Worm (Caenorhabditis elegans) whole organism, late embryonic: ENCODE measurements around the gene srd-16.

ENCODE experiments used
- C38D4.7 ChIP-seq: fragments of 200-800 bp; sonication (Bioruptor generic); optimal IDR thresholded peaks from 2 replicates; lab custom pipeline; 2018; ENCODE audit warnings: mild to moderate bottlenecking, missing genetic modification characterization, moderate library complexity, missing compliant biosample characterization
- F13H6.1 ChIP-seq: sonication (generic microtip); optimal IDR thresholded peaks from 2 replicates; lab custom pipeline; 2016; ENCODE audit warnings: missing genetic modification characterization, missing compliant biosample characterization
- K09A11.1 ChIP-seq: sonication (generic microtip); optimal IDR thresholded peaks from 2 replicates; lab custom pipeline; 2017; ENCODE audit warnings: antibody characterized with exemption, mild to moderate bottlenecking, missing genetic modification characterization, missing compliant biosample characterization; ENCODE audit not compliant: insufficient read depth
- ahr-1 ChIP-seq: sonication (generic microtip); optimal IDR thresholded peaks from 2 replicates; lab custom pipeline; 2016; ENCODE audit warnings: missing genetic modification characterization, missing compliant biosample characterization
- ama-1 ChIP-seq: fragments of 150-350 bp; optimal IDR thresholded peaks from 2 replicates; lab custom pipeline; 2014
- ceh-14 ChIP-seq: sonication (generic microtip); optimal IDR thresholded peaks from 2 replicates; lab custom pipeline; 2016; ENCODE audit warnings: missing genotype, missing genetic modification characterization, missing compliant biosample characterization
- ceh-18 ChIP-seq: sonication (generic microtip); optimal IDR thresholded peaks from 2 replicates; lab custom pipeline; 2016; ENCODE audit warnings: missing genetic modification characterization, missing compliant biosample characterization
- ceh-19 ChIP-seq: fragments of 200-800 bp; sonication (Bioruptor generic); optimal IDR thresholded peaks from 2 replicates; lab custom pipeline; 2018; ENCODE audit warnings: mild to moderate bottlenecking, missing genetic modification characterization, missing compliant biosample characterization
- ceh-2 ChIP-seq: sonication (generic microtip); optimal IDR thresholded peaks from 2 replicates; lab custom pipeline; 2016; ENCODE audit warnings: missing genotype, missing genetic modification characterization, missing compliant biosample characterization
- ceh-22 ChIP-seq: sonication (generic microtip); optimal IDR thresholded peaks from 2 replicates; lab custom pipeline; 2017; ENCODE audit warnings: missing biosample characterization, missing genetic modification characterization
- ceh-30 ChIP-seq: fragments of 150-350 bp; optimal IDR thresholded peaks from 2 replicates; lab custom pipeline; 2014; ENCODE audit warnings: missing biosample characterization, missing genetic modification characterization
- ceh-31 ChIP-seq: sonication (generic microtip); optimal IDR thresholded peaks from 2 replicates; lab custom pipeline; 2016; ENCODE audit warnings: missing genetic modification characterization, missing compliant biosample characterization
- ceh-48 ChIP-seq: sonication (generic microtip); optimal IDR thresholded peaks from 2 replicates; lab custom pipeline; 2016; ENCODE audit warnings: missing genetic modification characterization, inconsistent platforms, missing compliant biosample characterization
- ceh-6 ChIP-seq: fragments of 200-800 bp; sonication (Bioruptor generic); optimal IDR thresholded peaks from 2 replicates; lab custom pipeline; 2018; ENCODE audit warnings: mild to moderate bottlenecking, missing genetic modification characterization, missing compliant biosample characterization
- ceh-9 ChIP-seq: sonication (generic microtip); optimal IDR thresholded peaks from 2 replicates; lab custom pipeline; 2016; ENCODE audit warnings: mild to moderate bottlenecking, missing genetic modification characterization, inconsistent platforms, missing compliant biosample characterization
- dve-1 ChIP-seq: sonication (generic microtip); optimal IDR thresholded peaks from 2 replicates; lab custom pipeline; 2017; ENCODE audit warnings: antibody characterized with exemption, mild to moderate bottlenecking, missing genetic modification characterization, missing compliant biosample characterization
- elt-2 ChIP-seq: sonication (generic microtip); optimal IDR thresholded peaks from 2 replicates; lab custom pipeline; 2016; ENCODE audit warnings: missing genetic modification reagents, missing genetic modification characterization, missing compliant biosample characterization
- eyg-1 ChIP-seq: sonication (generic microtip); optimal IDR thresholded peaks from 2 replicates; lab custom pipeline; 2016; ENCODE audit warnings: missing genotype, missing genetic modification characterization, missing compliant biosample characterization
- fkh-10 ChIP-seq: fragments of 150-350 bp; optimal IDR thresholded peaks from 2 replicates; lab custom pipeline; 2014; ENCODE audit warnings: missing biosample characterization, missing genetic modification reagents, missing genetic modification characterization
- hlh-30 ChIP-seq: sonication (generic microtip); optimal IDR thresholded peaks from 2 replicates; lab custom pipeline; 2017; ENCODE audit warnings: antibody characterized with exemption, missing genetic modification characterization, missing compliant biosample characterization; ENCODE audit not compliant: insufficient read depth
- lim-6 ChIP-seq: sonication (generic microtip); optimal IDR thresholded peaks from 2 replicates; lab custom pipeline; 2016; ENCODE audit warnings: missing genetic modification characterization, missing compliant biosample characterization
- lin-11 ChIP-seq: fragments of 200-800 bp; sonication (Bioruptor generic); optimal IDR thresholded peaks from 2 replicates; lab custom pipeline; 2018; ENCODE audit warnings: mild to moderate bottlenecking, missing genetic modification characterization, missing compliant biosample characterization
- madf-2 ChIP-seq: sonication (generic microtip); optimal IDR thresholded peaks from 2 replicates; lab custom pipeline; 2017; ENCODE audit warnings: missing genetic modification characterization, missing compliant biosample characterization
- mec-3 ChIP-seq: sonication (generic microtip); optimal IDR thresholded peaks from 2 replicates; lab custom pipeline; 2016; ENCODE audit warnings: borderline replicate concordance, missing genetic modification characterization, missing compliant biosample characterization
- nhr-232 ChIP-seq: sonication (generic microtip); optimal IDR thresholded peaks from 2 replicates; lab custom pipeline; 2016; ENCODE audit warnings: missing genetic modification characterization, missing compliant biosample characterization
- npax-4 ChIP-seq: sonication (generic microtip); optimal IDR thresholded peaks from 2 replicates; lab custom pipeline; 2016; ENCODE audit warnings: missing genetic modification characterization, missing compliant biosample characterization
- pax-1 ChIP-seq: fragments of 150-350 bp; optimal IDR thresholded peaks from 2 replicates; lab custom pipeline; 2014; ENCODE audit warnings: missing biosample characterization, missing genetic modification characterization
- pha-2 ChIP-seq: sonication (generic microtip); optimal IDR thresholded peaks from 2 replicates; lab custom pipeline; 2017; ENCODE audit warnings: mild to moderate bottlenecking, missing genetic modification characterization, missing compliant biosample characterization
- pha-4 ChIP-seq: fragments of 150-350 bp; optimal IDR thresholded peaks from 2 replicates; lab custom pipeline; 2018; ENCODE audit warnings: missing biosample characterization, missing genetic modification reagents, missing genetic modification characterization
- ref-2 ChIP-seq: sonication (generic microtip); optimal IDR thresholded peaks from 2 replicates; lab custom pipeline; 2016; ENCODE audit warnings: missing genetic modification characterization, missing compliant biosample characterization
- rnt-1 ChIP-seq: sonication (generic microtip); optimal IDR thresholded peaks from 2 replicates; lab custom pipeline; 2016; ENCODE audit warnings: missing genetic modification characterization, missing compliant biosample characterization
- sox-4 ChIP-seq: sonication (generic microtip); optimal IDR thresholded peaks from 2 replicates; lab custom pipeline; 2017; ENCODE audit warnings: mild to moderate bottlenecking, missing genetic modification characterization, inconsistent platforms, missing compliant biosample characterization
- syd-9 ChIP-seq: sonication (generic microtip); optimal IDR thresholded peaks from 2 replicates; lab custom pipeline; 2016; ENCODE audit warnings: mild to moderate bottlenecking, missing genetic modification characterization, moderate library complexity, missing compliant biosample characterization
- unc-42 ChIP-seq: sonication (generic microtip); optimal IDR thresholded peaks from 2 replicates; lab custom pipeline; 2016; ENCODE audit warnings: missing genotype, missing genetic modification characterization, missing compliant biosample characterization
- ztf-16 ChIP-seq: sonication (generic microtip); optimal IDR thresholded peaks from 2 replicates; lab custom pipeline; 2017; ENCODE audit warnings: missing genetic modification characterization, missing compliant biosample characterization

srd-16 gene

DNA sequence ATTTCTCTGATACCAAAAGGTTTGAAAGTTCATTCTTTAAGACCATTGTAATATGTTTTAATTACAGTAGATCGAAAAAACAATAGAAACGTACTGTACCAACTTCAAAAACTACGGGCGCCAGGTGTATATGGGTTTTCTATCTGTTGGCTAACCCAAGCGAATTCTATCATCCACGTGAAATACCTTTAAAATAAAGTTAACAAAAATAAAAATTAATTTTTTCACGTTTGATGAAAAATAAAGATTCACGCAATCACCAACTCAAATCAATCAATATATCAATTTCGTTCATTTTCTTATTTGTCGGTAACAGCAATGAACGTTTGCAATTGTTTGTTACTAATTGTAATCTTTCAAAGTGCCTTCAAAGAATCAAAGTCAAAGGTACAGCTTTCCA is 7.2 kb upstream of the srd-16 start, which contains the start of gene C04E6.4:
TSS of gene C04E6.4 (plus strand) at position 301 of the 400 bp plus-strand sequence.
- TF ChIP-seq rnt-1 (tag; lab: Kevin White, UChicago) (no peak), ceh-31 (tag; lab: Kevin White, UChicago) (no peak), syd-9 (tag; lab: Kevin White, UChicago) (no peak), C38D4.7 (GFP tag; lab: Kevin White, UChicago) (no peak), ceh-19 (GFP tag; lab: Kevin White, UChicago) (no peak), ztf-16 (tag; lab: Kevin White, UChicago) (no peak), pha-4 (tag; lab: Kevin White, UChicago) (no peak), dve-1 (tag; lab: Kevin White, UChicago) (no peak), ceh-14 (tag; lab: Kevin White, UChicago) (no peak), eyg-1 (tag; lab: Kevin White, UChicago) (no peak), F13H6.1 (tag; lab: Kevin White, UChicago) (no peak), ama-1 (lab: Kevin White, UChicago) (no peak), ceh-18 (tag; lab: Kevin White, UChicago) (no peak)
- TF ChIP-seq, all 69 proteins: peak for 0

ce11 chrV:5906252-5906651 is 6.4 kb upstream of the srd-16 start, which contains the start of gene srd-15:
Gene srd-15 (minus strand): TSS chrV:5906352.
- TF ChIP-seq ceh-48, result no peak
- no peak for TF ChIP-seq npax-4 (tag; lab: Kevin White, UChicago)
- no peak for TF ChIP-seq syd-9 (tag; lab: Kevin White, UChicago)
- no peak for TF ChIP-seq ahr-1 (tag; lab: Kevin White, UChicago)
- TF ChIP-seq ceh-19 (GFP tag; lab: Kevin White, UChicago), result no peak
- TF ChIP-seq fkh-10 (GFP tag; lab: Kevin White, UChicago), result no peak
- TF ChIP-seq pha-2 (tag; lab: Kevin White, UChicago), result no peak
- no peak for TF ChIP-seq unc-42
- TF ChIP-seq ref-2, result no peak
- no peak for TF ChIP-seq nhr-232 (tag; lab: Kevin White, UChicago)
- TF ChIP-seq ceh-22 (tag; lab: Kevin White, UChicago), result no peak
- no peak for TF ChIP-seq F13H6.1 (tag; lab: Kevin White, UChicago)
- TF ChIP-seq madf-2 (tag; lab: Kevin White, UChicago), result no peak
- no peak for TF ChIP-seq sox-4 (tag; lab: Kevin White, UChicago)
- no peak for TF ChIP-seq lim-6
- TF ChIP-seq ceh-2 (tag; lab: Kevin White, UChicago), result no peak
- TF ChIP-seq K09A11.1 (tag; lab: Kevin White, UChicago), result no peak
- no peak for TF ChIP-seq ceh-30 (tag; lab: Kevin White, UChicago)
- TF ChIP-seq elt-2, result no peak
- no peak for TF ChIP-seq ceh-6 (GFP tag; lab: Kevin White, UChicago)

- no peak for TF ChIP-seq mec-3 (tag; lab: Kevin White, UChicago)
- no peak for TF ChIP-seq fkh-10 (GFP tag; lab: Kevin White, UChicago)
Observed at ce11 chrV:5901833-5902232, 2.0 kb upstream of the srd-16 start, which contains the start of gene C04E6.5. Gene C04E6.5 (plus strand): TSS chrV:5902133.

DNA sequence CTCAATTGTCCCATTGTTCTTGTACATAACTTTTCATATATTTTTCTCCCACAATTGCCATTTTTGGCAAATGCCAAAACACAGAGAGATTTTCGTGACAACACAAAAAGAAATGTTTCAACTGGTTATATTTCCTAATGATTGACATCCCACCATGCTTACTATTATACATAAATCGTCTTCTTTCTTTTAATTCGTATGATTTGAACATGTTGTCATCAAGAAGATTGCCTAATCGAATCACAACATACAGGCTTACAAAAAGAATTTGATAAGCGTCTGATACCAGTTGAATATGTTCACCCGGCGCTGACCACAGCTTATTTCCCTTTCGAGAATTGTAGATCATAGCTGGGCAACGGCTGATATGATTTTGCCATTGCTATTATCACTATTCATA is 4.8 kb downstream of the srd-16 start, which contains the start of gene grd-9:
TSS of gene grd-9 (plus strand) at position 301 of the 400 bp plus-strand sequence.
- TF ChIP-seq pax-1 (tag; lab: Kevin White, UChicago) (no peak), ztf-16 (tag; lab: Kevin White, UChicago) (no peak), F13H6.1 (tag; lab: Kevin White, UChicago) (no peak), hlh-30 (no peak), ref-2 (no peak), ceh-30 (tag; lab: Kevin White, UChicago) (no peak), ceh-9 (tag; lab: Kevin White, UChicago) (no peak), sox-4 (tag; lab: Kevin White, UChicago) (no peak), lin-11 (tag; lab: Kevin White, UChicago) (no peak)
